Fruit fly (Drosophila melanogaster) whole organism, adult: Measurements from ENCODE around the gene Arp1.

Experiments used
- CG33017 ChIP-seq: fragments of 200-800 bp; sonication (Bioruptor generic); optimal IDR thresholded peaks from 2 replicates; lab custom pipeline; 2018; ENCODE audit warnings: missing biosample characterization, mild to moderate bottlenecking, missing genetic modification characterization, moderate library complexity
- CG7101 ChIP-seq: fragments of 200-800 bp; sonication (Bioruptor generic); optimal IDR thresholded peaks from 2 replicates; lab custom pipeline; 2018; ENCODE audit warnings: missing biosample characterization, mild to moderate bottlenecking, missing genetic modification characterization, moderate library complexity
- Mnt ChIP-seq: fragments of 200-800 bp; sonication (Bioruptor generic); optimal IDR thresholded peaks from 2 replicates; lab custom pipeline; 2016; ENCODE audit warnings: missing biosample characterization, mild to moderate bottlenecking, missing genetic modification characterization
- bab1 ChIP-seq: fragments of 200-800 bp; sonication (Bioruptor generic); optimal IDR thresholded peaks from 3 replicates; lab custom pipeline; 2019; ENCODE audit warnings: missing biosample characterization, mild to moderate bottlenecking, missing genetic modification characterization, moderate library complexity
- kay ChIP-seq: fragments of 200-800 bp; sonication (Bioruptor generic); peaks from one replicate; lab custom pipeline; 2016; ENCODE audit warnings: missing biosample characterization, missing genetic modification characterization, borderline replicate concordance
- ovo ChIP-seq: fragments of 200-800 bp; sonication (Bioruptor generic); optimal IDR thresholded peaks from 2 replicates; lab custom pipeline; 2016; ENCODE audit warnings: missing biosample characterization, missing genetic modification characterization
- tj ChIP-seq: fragments of 200-800 bp; sonication (Bioruptor generic); optimal IDR thresholded peaks from 3 replicates; lab custom pipeline; 2017; ENCODE audit warnings: missing biosample characterization, mild to moderate bottlenecking, missing genetic modification characterization, moderate library complexity
- toe ChIP-seq: fragments of 200-800 bp; sonication (Bioruptor generic); optimal IDR thresholded peaks from 2 replicates; lab custom pipeline; 2016; ENCODE audit warnings: missing biosample characterization, missing genetic modification characterization

- no peak for TF ChIP-seq tj
- TF ChIP-seq Mnt (GFP tag; lab: Kevin White, UChicago): peak; percentile 26
- TF ChIP-seq ovo (GFP tag; lab: Kevin White, UChicago): no peak
- TF ChIP-seq kay (GFP tag; lab: Kevin White, UChicago): peak; percentile 94
- TF ChIP-seq bab1 (GFP tag; lab: Kevin White, UChicago): no peak
- no peak for TF ChIP-seq CG7101 (tag; lab: Kevin White, UChicago)
- no peak for TF ChIP-seq toe
- TF ChIP-seq CG33017 (tag; lab: Kevin White, UChicago): no peak
Measured at dm6 chr3R:12720344-12721200, 29.0 kb downstream of the Arp1 start.
